Fruit fly (Drosophila melanogaster): ENCODE data around the gene Tango1.

DNA sequence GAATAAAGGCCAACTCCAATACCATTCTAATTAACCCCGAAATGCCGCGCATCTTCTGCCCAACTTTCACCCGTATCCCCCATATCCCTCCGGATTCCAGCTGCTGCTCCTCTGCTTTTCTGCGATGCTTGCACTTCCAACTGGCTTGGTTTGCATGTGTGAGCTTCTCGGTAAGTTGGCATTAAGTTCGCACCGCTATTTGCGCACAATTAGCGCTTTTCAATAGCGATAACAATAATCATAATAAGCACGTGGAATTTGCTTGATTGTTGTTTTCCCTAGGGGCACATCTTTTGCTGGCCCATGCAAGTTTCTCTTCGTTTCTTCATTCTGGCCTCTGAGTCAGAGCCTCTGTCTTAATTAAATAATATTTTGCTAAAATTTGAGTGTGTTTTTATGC is 27.2 kb upstream of the Tango1 start:
- TF ChIP-seq CG17806 (tag; optimal IDR thresholded peaks at IDR 0.05) (no peak), CG13204 (GFP tag; optimal IDR thresholded peaks at IDR 0.05) (no peak), rn (GFP tag; IDR thresholded peaks at IDR 0.05) (no peak), CG8301 (tag; optimal IDR thresholded peaks at IDR 0.05) (no peak), EcR (GFP tag; optimal IDR thresholded peaks at IDR 0.05) (no peak), Pif1A (GFP tag; optimal IDR thresholded peaks at IDR 0.05) (no peak), CG34367 (tag; optimal IDR thresholded peaks at IDR 0.05) (no peak), CG14655 (GFP tag; optimal IDR thresholded peaks at IDR 0.05) (no peak)
